Worm (Caenorhabditis elegans) whole organism, mixed stage, embryonic: ENCODE results near the gene F55B12.2.

Source experiments
- ces-1 ChIP-seq: fragments of 150-350 bp; optimal IDR thresholded peaks from 2 replicates; lab custom pipeline; 2014; ENCODE audit warnings: missing biosample characterization, missing genetic modification reagents, missing genetic modification characterization
- cnd-1 ChIP-seq: fragments of 200-800 bp; sonication (Bioruptor generic); optimal IDR thresholded peaks from 2 replicates; lab custom pipeline; 2018; ENCODE audit warnings: mild to moderate bottlenecking, missing genetic modification characterization, missing compliant biosample characterization
- elt-3 ChIP-seq: fragments of 150-350 bp; optimal IDR thresholded peaks from 2 replicates; lab custom pipeline; 2014; ENCODE audit warnings: missing biosample characterization, missing genetic modification characterization
- lsy-2 ChIP-seq: fragments of 150-350 bp; optimal IDR thresholded peaks from 2 replicates; lab custom pipeline; 2014; ENCODE audit warnings: missing biosample characterization, missing genetic modification characterization
- mep-1 ChIP-seq: fragments of 150-350 bp; optimal IDR thresholded peaks from 2 replicates; lab custom pipeline; 2017; ENCODE audit warnings: missing biosample characterization, missing genetic modification reagents, missing genetic modification characterization, inconsistent platforms
- mls-2 ChIP-seq: sonication (generic microtip); optimal IDR thresholded peaks from 2 replicates; lab custom pipeline; 2016; ENCODE audit warnings: mild to moderate bottlenecking, missing genetic modification characterization, moderate library complexity, missing compliant biosample characterization
- nhr-12 ChIP-seq: fragments of 150-350 bp; optimal IDR thresholded peaks from 2 replicates; lab custom pipeline; 2014; ENCODE audit warnings: missing biosample characterization, missing genetic modification characterization
- nhr-76 ChIP-seq: sonication (generic microtip); optimal IDR thresholded peaks from 2 replicates; lab custom pipeline; 2017; ENCODE audit warnings: missing biosample characterization, missing genetic modification characterization
- pha-4 ChIP-seq: fragments of 150-350 bp; optimal IDR thresholded peaks from 2 replicates; lab custom pipeline; 2018; ENCODE audit warnings: missing biosample characterization, missing genetic modification reagents, missing genetic modification characterization
- snpc-4 ChIP-seq: fragments of 150-350 bp; optimal IDR thresholded peaks from 2 replicates; lab custom pipeline; 2014; ENCODE audit warnings: missing biosample characterization, missing genetic modification characterization

ce11 chrV:13790557-13790956 is 26.2 kb downstream of the F55B12.2 start:
- no peak for TF ChIP-seq nhr-76 (tag; lab: Kevin White, UChicago)
- no peak for TF ChIP-seq pha-4 (tag; lab: Kevin White, UChicago)
- no peak for TF ChIP-seq snpc-4 (tag; lab: Kevin White, UChicago)
- no peak for TF ChIP-seq mep-1
- no peak for TF ChIP-seq ces-1 (GFP tag; lab: Kevin White, UChicago)
- TF ChIP-seq cnd-1 (tag; lab: Kevin White, UChicago): no peak
- no peak for TF ChIP-seq lsy-2 (tag; lab: Kevin White, UChicago)
- no peak for TF ChIP-seq mls-2 (tag; lab: Kevin White, UChicago)
- no peak for TF ChIP-seq elt-3 (tag; lab: Kevin White, UChicago)
- no peak for TF ChIP-seq nhr-12
